Worm (Caenorhabditis elegans) whole organism, L2 larva: ENCODE data around the gene lam-1.
"Not testable (repeated sequence)": the region's sequence is repeated elsewhere in the genome, so short reads cannot be mapped to it uniquely, and the experiment has no call there.

Experiments used
- lin-39 ChIP-seq: fragments of 150-350 bp; optimal IDR thresholded peaks from 2 replicates; lab custom pipeline; 2014; ENCODE audit warnings: missing biosample characterization, missing genetic modification reagents, missing genetic modification characterization
- ztf-11 ChIP-seq: sonication (generic microtip); optimal IDR thresholded peaks from 2 replicates; lab custom pipeline; 2017; ENCODE audit warnings: missing biosample characterization, missing genetic modification characterization

ce11 chrIV:5225277-5225822 is 52.2 kb downstream of the lam-1 start, which contains the start of gene cylc-1:
- not testable (repeated sequence) for TF ChIP-seq ztf-11 (tag; lab: Kevin White, UChicago); lin-39
